Fruit fly (Drosophila melanogaster) whole organism, embryonic: ENCODE results near the gene CG13884.

ENCODE experiments used
- Adf1 ChIP-seq: fragments of 200-800 bp; sonication (Bioruptor generic); IDR thresholded peaks from 2 replicates; pipeline ENCODE4 v1.3.6; 2022; ENCODE audit warnings: missing biosample characterization, missing genetic modification characterization
- Bdp1 ChIP-seq: fragments of 200-800 bp; sonication (Bioruptor generic); optimal IDR thresholded peaks from 3 replicates; lab custom pipeline; 2016; ENCODE audit warnings: missing biosample characterization, missing genetic modification characterization
- CG10366 ChIP-seq: fragments of 200-800 bp; sonication (Bioruptor generic); IDR thresholded peaks from 2 replicates; pipeline ENCODE4 v1.3.6; 2022; ENCODE audit warnings: missing biosample characterization, missing genetic modification characterization
- CG10654 ChIP-seq: fragments of 200-800 bp; sonication (Bioruptor generic); optimal IDR thresholded peaks from 2 replicates; lab custom pipeline; 2016; ENCODE audit warnings: missing biosample characterization, missing genetic modification characterization
- CG12744 ChIP-seq: fragments of 200-800 bp; sonication (Bioruptor generic); optimal IDR thresholded peaks from 2 replicates; lab custom pipeline; 2016; ENCODE audit warnings: missing biosample characterization, missing genetic modification characterization
- CG13123 ChIP-seq: fragments of 200-800 bp; sonication (Bioruptor generic); optimal IDR thresholded peaks from 2 replicates; lab custom pipeline; 2016; ENCODE audit warnings: missing biosample characterization, missing genetic modification characterization
- CG13894 ChIP-seq: fragments of 200-800 bp; sonication (Bioruptor generic); optimal IDR thresholded peaks from 3 replicates; lab custom pipeline; 2018; ENCODE audit warnings: missing biosample characterization, mild to moderate bottlenecking, missing genetic modification characterization, moderate library complexity
- CG17612 ChIP-seq: fragments of 200-800 bp; sonication (Bioruptor generic); IDR thresholded peaks from 2 replicates; pipeline ENCODE4 v1.3.6; 2022; ENCODE audit warnings: missing biosample characterization, missing genetic modification characterization
- CG17912 ChIP-seq: fragments of 200-800 bp; sonication (Bioruptor generic); optimal IDR thresholded peaks from 2 replicates; lab custom pipeline; 2018; ENCODE audit warnings: missing biosample characterization, mild to moderate bottlenecking, missing genetic modification characterization
- CG3065 ChIP-seq: fragments of 200-800 bp; sonication (Bioruptor generic); optimal IDR thresholded peaks from 2 replicates; lab custom pipeline; 2016; ENCODE audit warnings: missing biosample characterization, missing genetic modification characterization
- CG3163 ChIP-seq: fragments of 200-800 bp; sonication (Bioruptor generic); optimal IDR thresholded peaks from 3 replicates; lab custom pipeline; 2016; ENCODE audit warnings: missing biosample characterization, missing genetic modification characterization
- CG7556 ChIP-seq: fragments of 200-800 bp; sonication (Bioruptor generic); optimal IDR thresholded peaks from 2 replicates; lab custom pipeline; 2017; ENCODE audit warnings: missing biosample characterization, mild to moderate bottlenecking, missing genetic modification characterization
- CG8281 ChIP-seq: fragments of 200-800 bp; sonication (Bioruptor generic); optimal IDR thresholded peaks from 2 replicates; lab custom pipeline; 2018; ENCODE audit warnings: missing biosample characterization, mild to moderate bottlenecking, missing genetic modification characterization, moderate library complexity
- CG9932 ChIP-seq: fragments of 200-800 bp; sonication (Bioruptor generic); IDR thresholded peaks from 2 replicates; pipeline ENCODE4 v1.3.6; 2022; ENCODE audit warnings: missing biosample characterization, missing genetic modification characterization
- D ChIP-seq, 2 experiments: fragments of 200-800 bp in 1 of 2; fragments of >200 bp in 1 of 2; sonication (Bioruptor generic) in 1 of 2; optimal IDR thresholded peaks; 2 replicates in 1 of 2; 3 replicates in 1 of 2; lab custom pipeline; 2017; ENCODE audit warnings: mild to moderate bottlenecking in 1 of 2, missing biosample characterization in 1 of 2, missing genetic modification characterization in 1 of 2, missing genetic modification reagents in 1 of 2
- Dek ChIP-seq: fragments of 200-800 bp; sonication (Bioruptor generic); optimal IDR thresholded peaks from 3 replicates; lab custom pipeline; 2019; ENCODE audit warnings: missing biosample characterization, mild to moderate bottlenecking, missing genetic modification characterization, moderate library complexity
- Doc2 ChIP-seq: fragments of 200-800 bp; sonication (Bioruptor generic); IDR thresholded peaks from 2 replicates; pipeline ENCODE4 v1.3.6; 2022; ENCODE audit warnings: missing biosample characterization, missing genetic modification characterization
- GATAe ChIP-seq: fragments of 200-800 bp; sonication (Bioruptor generic); conservative IDR thresholded peaks from 2 replicates; pipeline ENCODE4 v1.3.6; 2022; ENCODE audit warnings: missing biosample characterization, missing genetic modification characterization
- Gug ChIP-seq: fragments of 200-800 bp; sonication (Bioruptor generic); IDR thresholded peaks from 4 replicates; pipeline ENCODE4 v1.3.6; 2022; ENCODE audit warnings: missing biosample characterization, missing genetic modification characterization
- Hey ChIP-seq: fragments of 200-800 bp; sonication (Bioruptor generic); optimal IDR thresholded peaks from 3 replicates; lab custom pipeline; 2018; ENCODE audit warnings: missing biosample characterization, mild to moderate bottlenecking, missing genetic modification characterization
- Hmr ChIP-seq: fragments of 200-800 bp; sonication (Bioruptor generic); optimal IDR thresholded peaks from 3 replicates; lab custom pipeline; 2017; ENCODE audit warnings: mild to moderate bottlenecking, missing biosample characterization, missing genetic modification reagents, missing genetic modification characterization
- Hmx ChIP-seq: fragments of 200-800 bp; sonication (Bioruptor generic); optimal IDR thresholded peaks from 2 replicates; lab custom pipeline; 2016; ENCODE audit warnings: missing biosample characterization, missing genetic modification characterization
- Hr3 ChIP-seq: fragments of 200-800 bp; sonication (Bioruptor generic); optimal IDR thresholded peaks from 3 replicates; lab custom pipeline; 2016; ENCODE audit warnings: missing biosample characterization, missing genetic modification characterization
- Oaz ChIP-seq: fragments of 200-800 bp; sonication (Bioruptor generic); IDR thresholded peaks from 2 replicates; pipeline ENCODE4 v1.3.6; 2022; ENCODE audit warnings: missing biosample characterization, missing genetic modification characterization
- Ptx1 ChIP-seq: fragments of 200-800 bp; sonication (Bioruptor generic); IDR thresholded peaks from 2 replicates; pipeline ENCODE4 v1.3.6; 2022; ENCODE audit warnings: missing biosample characterization, missing genetic modification characterization
- Ravus ChIP-seq: fragments of 200-800 bp; sonication (Bioruptor generic); IDR thresholded peaks from 2 replicates; pipeline ENCODE4 v1.3.6; 2022; ENCODE audit warnings: missing biosample characterization, missing genetic modification characterization
- Sox100B ChIP-seq: fragments of 200-800 bp; sonication (Bioruptor generic); optimal IDR thresholded peaks from 3 replicates; lab custom pipeline; 2018; ENCODE audit warnings: missing biosample characterization, mild to moderate bottlenecking, missing genetic modification characterization
- Sry-δ ChIP-seq: fragments of 200-800 bp; sonication (Bioruptor generic); optimal IDR thresholded peaks from 2 replicates; lab custom pipeline; 2016; ENCODE audit warnings: missing biosample characterization, missing genetic modification characterization
- Tbp ChIP-seq: fragments of >200 bp; optimal IDR thresholded peaks from 2 replicates; lab custom pipeline; 2018; ENCODE audit warnings: missing biosample characterization, missing genetic modification characterization
- ase ChIP-seq: fragments of 200-800 bp; sonication (Bioruptor generic); IDR thresholded peaks from 3 replicates; pipeline ENCODE4 v1.3.6; 2022; ENCODE audit warnings: missing biosample characterization, missing genetic modification characterization
- cwo ChIP-seq: fragments of 200-800 bp; sonication (Bioruptor generic); optimal IDR thresholded peaks from 3 replicates; lab custom pipeline; 2017; ENCODE audit warnings: missing biosample characterization, missing genetic modification characterization, mild to moderate bottlenecking, moderate library complexity, missing genetic modification reagents
- danr ChIP-seq: fragments of 200-800 bp; sonication (Bioruptor generic); IDR thresholded peaks from 2 replicates; pipeline ENCODE4 v1.3.6; 2022; ENCODE audit warnings: missing biosample characterization, missing genetic modification characterization
- fd3F ChIP-seq: fragments of 200-800 bp; sonication (Bioruptor generic); optimal IDR thresholded peaks from 2 replicates; lab custom pipeline; 2018; ENCODE audit warnings: missing biosample characterization, mild to moderate bottlenecking, missing genetic modification characterization, moderate library complexity
- ftz-f1 ChIP-seq: fragments of 200-800 bp; sonication (Bioruptor generic); optimal IDR thresholded peaks from 2 replicates; lab custom pipeline; 2016; ENCODE audit warnings: missing biosample characterization, missing genetic modification characterization
- gcm ChIP-seq: fragments of 200-800 bp; sonication (Bioruptor generic); optimal IDR thresholded peaks from 2 replicates; lab custom pipeline; 2019; ENCODE audit warnings: missing biosample characterization, mild to moderate bottlenecking, missing genetic modification characterization, moderate library complexity
- lov ChIP-seq, 2 experiments: fragments of 200-800 bp in 1 of 2; fragments of >200 bp in 1 of 2; sonication (Bioruptor generic) in 1 of 2; IDR thresholded peaks in 1 of 2; optimal IDR thresholded peaks in 1 of 2; 2 replicates in 1 of 2; 3 replicates in 1 of 2; pipeline versions ENCODE4 v1.3.6 to Lab custom; 2017 to 2022; ENCODE audit warnings: missing biosample characterization in 1 of 2, missing genetic modification characterization in 1 of 2
- org-1 ChIP-seq: fragments of 200-800 bp; sonication (Bioruptor generic); optimal IDR thresholded peaks from 2 replicates; lab custom pipeline; 2017; ENCODE audit warnings: missing biosample characterization, missing genetic modification characterization
- pnt ChIP-seq: fragments of 200-800 bp; sonication (Bioruptor generic); optimal IDR thresholded peaks from 3 replicates; lab custom pipeline; 2016; ENCODE audit warnings: missing biosample characterization, missing genetic modification characterization
- prd ChIP-seq, 3 experiments: fragments of >200 bp in 2 of 3; fragments of 200-800 bp in 1 of 3; sonication (Bioruptor generic) in 1 of 3; optimal IDR thresholded peaks in 2 of 3; IDR thresholded peaks in 1 of 3; 2 replicates in 2 of 3; 3 replicates in 1 of 3; pipeline versions ENCODE4 v1.3.6 to Lab custom; 2017 to 2022; ENCODE audit warnings: missing biosample characterization in 1 of 3, missing genetic modification characterization in 1 of 3
- psq ChIP-seq: fragments of 200-800 bp; sonication (Bioruptor generic); optimal IDR thresholded peaks from 2 replicates; lab custom pipeline; 2017; ENCODE audit warnings: missing biosample characterization, missing genetic modification characterization
- slou ChIP-seq: fragments of 200-800 bp; sonication (Bioruptor generic); optimal IDR thresholded peaks from 3 replicates; lab custom pipeline; 2016; ENCODE audit warnings: missing biosample characterization, missing genetic modification characterization
- sna ChIP-seq: fragments of 200-800 bp; sonication (Bioruptor generic); IDR thresholded peaks from 2 replicates; pipeline ENCODE4 v1.3.6; 2022; ENCODE audit warnings: missing biosample characterization, missing genetic modification characterization; ENCODE audit not compliant: partially characterized antibody
- toy ChIP-seq: fragments of 200-800 bp; sonication (Bioruptor generic); IDR thresholded peaks from 2 replicates; pipeline ENCODE4 v1.3.6; 2022; ENCODE audit warnings: missing biosample characterization, missing genetic modification characterization
- trh ChIP-seq: fragments of 200-800 bp; sonication (Bioruptor generic); optimal IDR thresholded peaks from 2 replicates; lab custom pipeline; 2016; ENCODE audit warnings: missing biosample characterization, missing genetic modification characterization
- twi ChIP-seq: fragments of 200-800 bp; optimal IDR thresholded peaks from 2 replicates; lab custom pipeline; 2019; ENCODE audit warnings: missing biosample characterization, mild to moderate bottlenecking, missing genetic modification characterization, moderate library complexity
- unpg ChIP-seq: fragments of 200-800 bp; sonication (Bioruptor generic); optimal IDR thresholded peaks from 3 replicates; lab custom pipeline; 2018; ENCODE audit warnings: missing biosample characterization, mild to moderate bottlenecking, missing genetic modification characterization, moderate library complexity
- vvl ChIP-seq: fragments of 200-800 bp; sonication (Bioruptor generic); IDR thresholded peaks from 2 replicates; pipeline ENCODE4 v1.3.6; 2022; ENCODE audit warnings: missing biosample characterization, missing genetic modification characterization
- wdn ChIP-seq: fragments of 200-800 bp; sonication (Bioruptor generic); IDR thresholded peaks from 2 replicates; pipeline ENCODE4 v1.3.6; 2022; ENCODE audit warnings: missing biosample characterization, missing genetic modification characterization
- zfh2 ChIP-seq: fragments of 200-800 bp; sonication (Bioruptor generic); optimal IDR thresholded peaks from 2 replicates; lab custom pipeline; 2016; ENCODE audit warnings: missing biosample characterization, missing genetic modification characterization

The CG13884 gene

dm6 chr3L:347641-348405 is 18.4 kb downstream of the CG13884 start (continued):
- TF ChIP-seq slou (GFP tag; lab: Kevin White, UChicago) = no peak
- no peak for TF ChIP-seq ftz-f1 (GFP tag; lab: Kevin White, UChicago)
- peak; percentile 68 for TF ChIP-seq gcm (GFP tag; lab: Kevin White, UChicago)
- TF ChIP-seq Gug (GFP tag; lab: Robert Waterston, UW) = peak; percentile 49; the same call in 2 of the 4 replicates
- peak; percentile 86 for TF ChIP-seq vvl (GFP tag; lab: Robert Waterston, UW)
- TF ChIP-seq danr (GFP tag; lab: Robert Waterston, UW) = no peak
- peak; percentile 70 for TF ChIP-seq unpg (GFP tag; lab: Kevin White, UChicago)
- TF ChIP-seq CG13894 (tag; lab: Kevin White, UChicago) = no peak
- peak; percentile 62 for TF ChIP-seq CG13123 (GFP tag; lab: Kevin White, UChicago)
- no peak for TF ChIP-seq Adf1 (GFP tag; lab: Robert Waterston, UW)
- no peak for TF ChIP-seq toy (GFP tag; lab: Robert Waterston, UW)
- TF ChIP-seq zfh2 (GFP tag; lab: Kevin White, UChicago) = no peak
- TF ChIP-seq ase (GFP tag; lab: Robert Waterston, UW) = peak; percentile 59; the same call in 1 of the 3 replicates
- peak; percentile 43 for TF ChIP-seq CG3065 (GFP tag; lab: Kevin White, UChicago)
- TF ChIP-seq org-1 = peak; percentile 70
- TF ChIP-seq Hmr (GFP tag; lab: Kevin White, UChicago) = peak; percentile 15
- no peak for TF ChIP-seq D (optimal IDR thresholded peaks at IDR 0.05; lab: Kevin White, UChicago)
- peak; percentile 83 for TF ChIP-seq D (GFP tag; optimal IDR thresholded peaks at IDR 0.05; lab: Kevin White, UChicago)
- TF ChIP-seq Doc2 (GFP tag; lab: Robert Waterston, UW) = no peak
- TF ChIP-seq CG3163 (GFP tag; lab: Kevin White, UChicago) = peak; percentile 46
- TF ChIP-seq Oaz (GFP tag; lab: Robert Waterston, UW) = no peak
- TF ChIP-seq CG10366 (GFP tag; lab: Robert Waterston, UW) = peak; percentile 74
- TF ChIP-seq prd (optimal IDR thresholded peaks at IDR 0.05; lab: Kevin White, UChicago) = no peak
- TF ChIP-seq prd (GFP tag; IDR thresholded peaks at IDR 0.05; lab: Robert Waterston, UW) = peak; percentile 82
- TF ChIP-seq Hmx (GFP tag; lab: Kevin White, UChicago) = no peak
- no peak for TF ChIP-seq CG8281 (tag; lab: Kevin White, UChicago)
- TF ChIP-seq pnt (GFP tag; lab: Kevin White, UChicago) = peak; percentile 82
- TF ChIP-seq CG12744 = no peak
- TF ChIP-seq Ptx1 = peak; percentile 73
- peak; percentile 18 for TF ChIP-seq cwo (GFP tag; lab: Kevin White, UChicago)
- TF ChIP-seq Sry-δ (GFP tag; lab: Kevin White, UChicago) = no peak
- peak; percentile 55 for TF ChIP-seq Bdp1 (GFP tag; lab: Kevin White, UChicago)
- TF ChIP-seq CG9932 (GFP tag; lab: Robert Waterston, UW) = peak; percentile 6; the same call in 1 of the 2 replicates
- TF ChIP-seq CG10654 = peak; percentile 70
- TF ChIP-seq trh (GFP tag; lab: Kevin White, UChicago) = no peak
- TF ChIP-seq sna (GFP tag; lab: Robert Waterston, UW) = no peak
- no peak for TF ChIP-seq wdn (GFP tag; lab: Robert Waterston, UW)
- TF ChIP-seq psq (GFP tag; lab: Kevin White, UChicago) = peak; percentile 56
- TF ChIP-seq Hey (tag; lab: Kevin White, UChicago) = no peak
- peak; percentile 29 for TF ChIP-seq twi (tag; lab: Kevin White, UChicago)
- no peak for TF ChIP-seq lov (optimal IDR thresholded peaks at IDR 0.05; lab: Kevin White, UChicago)
- peak; percentile 73; the same call in 2 of the 3 replicates for TF ChIP-seq lov (GFP tag; IDR thresholded peaks at IDR 0.05; lab: Robert Waterston, UW)
- peak; percentile 25; the same call in 1 of the 2 replicates for TF ChIP-seq Ravus (GFP tag; lab: Robert Waterston, UW)
- no peak for TF ChIP-seq GATAe
- peak; percentile 69 for TF ChIP-seq Hr3
- TF ChIP-seq Dek = no peak
- TF ChIP-seq Sox100B (GFP tag; lab: Kevin White, UChicago) = peak; percentile 69
- TF ChIP-seq CG17912 = peak; percentile 15
- no peak for TF ChIP-seq fd3F
- TF ChIP-seq Tbp (GFP tag; lab: Kevin White, UChicago) = no peak
- no peak for TF ChIP-seq CG17612 (GFP tag; lab: Robert Waterston, UW)
- peak; percentile 61 for TF ChIP-seq CG7556
